Worm (Caenorhabditis elegans) whole organism, L4/young adult: ENCODE measurements around the gene Y68A4B.3.

Source experiments
- W03F9.2 ChIP-seq: fragments of 150-350 bp; optimal IDR thresholded peaks from 2 replicates; lab custom pipeline; 2014; ENCODE audit warnings: missing biosample characterization, missing genetic modification characterization
- dao-5 ChIP-seq: sonication (generic microtip); optimal IDR thresholded peaks from 2 replicates; lab custom pipeline; 2016; ENCODE audit warnings: missing genotype, missing genetic modification characterization, moderate library complexity, missing compliant biosample characterization
- him-1 ChIP-seq: sonication (generic microtip); optimal IDR thresholded peaks from 2 replicates; lab custom pipeline; 2016; ENCODE audit warnings: missing genotype, missing genetic modification reagents, missing genetic modification characterization, missing compliant biosample characterization

DNA sequence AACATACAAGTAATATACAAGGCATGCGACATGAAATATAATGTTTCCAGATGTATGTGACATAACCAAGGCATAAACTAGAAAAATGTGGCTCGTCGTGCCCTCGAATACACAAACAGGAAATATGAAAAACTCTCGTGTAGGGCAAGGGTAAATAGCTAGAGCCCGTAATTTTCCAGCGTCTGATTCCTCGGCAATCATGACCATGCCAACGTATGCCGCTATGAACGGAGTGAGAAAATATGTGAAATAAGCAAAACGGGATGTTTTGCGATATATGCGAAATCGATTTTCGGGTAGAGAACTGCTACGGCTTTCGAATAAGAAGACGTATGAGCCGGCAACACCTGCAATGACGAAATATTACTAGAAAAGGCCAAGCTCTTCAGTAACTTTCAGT, 17.1 kb downstream of the Y68A4B.3 start, which contains the start of gene scl-25:
- TF ChIP-seq W03F9.2 (no peak), dao-5 (no peak), him-1 (no peak)
